Worm (Caenorhabditis elegans): Measurements from ENCODE around the gene nrx-1.

The nrx-1 gene

DNA sequence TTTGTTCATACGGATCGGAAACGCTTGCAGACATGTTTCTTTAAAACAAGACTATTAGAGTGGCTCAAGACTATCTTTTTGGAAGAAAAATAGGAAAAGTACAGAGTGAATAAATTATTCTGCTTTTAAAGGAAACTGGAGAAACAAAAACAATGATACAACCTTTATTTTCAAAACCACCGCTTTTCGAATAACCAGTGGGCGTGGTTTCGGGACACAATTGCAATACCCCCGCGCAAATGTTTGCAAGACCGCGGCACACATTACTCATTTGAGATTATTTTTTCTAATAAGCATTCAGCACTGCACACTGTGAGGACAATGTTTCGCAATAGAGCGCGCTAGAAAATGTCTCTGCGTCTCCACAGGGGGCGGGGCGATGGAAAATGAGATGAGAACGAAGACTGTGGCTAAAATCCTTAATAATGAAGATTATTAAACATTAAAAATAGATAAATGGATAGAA is 16.9 kb upstream of the nrx-1 start, which contains the start of gene plrg-1 (continued):
- TF ChIP-seq mdl-1 (tag; optimal IDR thresholded peaks at IDR 0.05) (peak in 1 of 2 experiments; percentile 78), elt-3 (tag; optimal IDR thresholded peaks at IDR 0.05) (peak in 3 of 6 experiments; percentile 7 to 68 (median 47))

DNA sequence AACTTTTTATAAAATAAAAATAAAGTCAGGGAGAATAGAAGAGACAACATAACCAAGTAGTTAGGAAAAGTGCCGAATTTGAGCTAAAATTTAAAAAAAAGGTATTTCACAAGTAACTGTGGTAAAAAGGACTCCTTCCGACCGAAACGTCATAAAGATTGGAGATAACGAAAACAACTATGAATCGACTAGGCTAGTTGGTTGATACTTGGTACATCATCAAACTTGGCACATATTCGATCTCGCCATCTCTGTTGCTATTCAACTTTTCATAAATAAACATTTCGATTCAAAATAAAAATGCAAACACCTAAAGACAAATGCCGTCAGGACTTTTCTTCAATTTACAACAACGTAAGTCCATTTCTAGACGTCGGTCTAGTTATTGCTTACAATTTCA is 13.0 kb upstream of the nrx-1 start, which contains the start of gene C29A12.22:
Gene C29A12.22 (plus strand): TSS at position 301 of the 400 bp plus-strand sequence.
- no peak for TF ChIP-seq skn-1 (tag; optimal IDR thresholded peaks at IDR 0.05)

DNA sequence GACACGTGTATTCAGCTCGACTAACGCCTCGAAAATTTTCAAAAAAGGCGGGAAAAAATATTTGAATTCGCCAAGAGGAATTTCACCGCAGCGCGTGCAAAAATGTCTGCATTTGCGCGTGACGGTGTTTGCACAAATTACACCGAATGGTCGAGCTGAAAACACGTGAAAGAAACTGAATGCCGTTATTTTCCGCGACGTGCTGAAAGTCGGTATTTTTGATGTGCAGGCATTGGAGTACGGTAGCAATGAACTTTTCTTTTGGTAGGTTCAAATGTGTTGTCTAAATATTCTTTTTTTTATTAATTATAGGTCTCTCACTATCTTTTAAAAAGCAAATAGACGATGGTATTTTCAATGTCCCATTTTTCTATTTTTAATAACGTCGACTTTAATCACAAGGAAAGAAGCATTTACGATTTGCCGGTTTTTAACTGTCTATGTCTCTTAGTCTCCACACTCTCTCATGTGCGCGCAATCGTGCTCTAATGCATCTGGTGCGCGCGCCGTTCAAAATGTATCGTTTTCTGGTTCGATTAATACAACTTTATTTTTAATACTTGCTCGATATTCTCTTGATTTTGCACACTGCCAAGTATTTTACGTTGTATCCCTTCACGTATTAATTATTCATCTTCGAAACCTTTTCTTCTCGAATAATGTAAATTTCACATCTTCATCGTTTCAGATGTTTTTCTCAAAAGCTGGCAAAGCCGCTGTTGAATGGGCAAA is 11.2 kb upstream of the nrx-1 start, which contains the start of the genes C29A12.1 and lig-1:
Gene C29A12.1 (minus strand): TSS at position 63 of the 732 bp plus-strand sequence.
Gene lig-1 (plus strand): TSS at position 682 of the 732 bp plus-strand sequence.
- TF ChIP-seq lin-39 (tag; optimal IDR thresholded peaks at IDR 0.05) (no peak), jun-1 (tag; optimal IDR thresholded peaks at IDR 0.05) (no peak), C34B4.2 (tag; optimal IDR thresholded peaks at IDR 0.05) (no peak), lin-35 (GFP tag; optimal IDR thresholded peaks at IDR 0.05) (peak; percentile 45 to 88), unc-86 (tag; optimal IDR thresholded peaks at IDR 0.05) (no peak), rnt-1 (tag; optimal IDR thresholded peaks at IDR 0.05) (no peak), nhr-76 (tag; optimal IDR thresholded peaks at IDR 0.05) (no peak), lin-15B (tag; optimal IDR thresholded peaks at IDR 0.05) (peak; percentile 42), lir-3 (tag; optimal IDR thresholded peaks at IDR 0.05; ENCODE audit: poor library complexity) (no peak), zip-4 (GFP tag; optimal IDR thresholded peaks at IDR 0.05) (no peak), aly-2 (tag; optimal IDR thresholded peaks at IDR 0.05) (no peak), tbx-2 (tag; optimal IDR thresholded peaks at IDR 0.05) (no peak), sptf-1 (tag; optimal IDR thresholded peaks at IDR 0.05) (no peak), C04F5.9 (tag; optimal IDR thresholded peaks at IDR 0.05) (no peak), elt-2 (tag; optimal IDR thresholded peaks at IDR 0.05) (no peak), ztf-11 (tag; optimal IDR thresholded peaks at IDR 0.05) (no peak), pqm-1 (tag; optimal IDR thresholded peaks at IDR 0.05) (no peak), isw-1 (GFP tag; IDR thresholded peaks at IDR 0.05) (no peak), ceh-90 (tag; optimal IDR thresholded peaks at IDR 0.05) (no peak), hpl-2 (GFP tag; optimal IDR thresholded peaks at IDR 0.05) (no peak), Y116A8C.19 (tag; optimal IDR thresholded peaks at IDR 0.05; ENCODE audit: borderline replicate concordance) (no peak), elt-3 (tag; optimal IDR thresholded peaks at IDR 0.05) (peak in 1 of 6 experiments; percentile 22), ceh-82 (tag; optimal IDR thresholded peaks at IDR 0.05) (no peak), aha-1 (tag; optimal IDR thresholded peaks at IDR 0.05) (no peak), fkh-8 (tag; optimal IDR thresholded peaks at IDR 0.05) (no peak), zag-1 (tag; optimal IDR thresholded peaks at IDR 0.05) (no peak), egl-13 (tag; optimal IDR thresholded peaks at IDR 0.05) (no peak), mef-2 (tag; optimal IDR thresholded peaks at IDR 0.05) (no peak), tlp-1 (tag; optimal IDR thresholded peaks at IDR 0.05) (no peak), nhr-47 (tag; optimal IDR thresholded peaks at IDR 0.05) (no peak), nhr-19 (GFP tag; conservative IDR thresholded peaks at IDR 0.05) (no peak), efl-1 (optimal IDR thresholded peaks at IDR 0.05) (peak; percentile 26 to 73), efl-1 (GFP tag; optimal IDR thresholded peaks at IDR 0.05 in 1 of 2) (peak; percentile 79 to 97), egl-27 (tag; optimal IDR thresholded peaks at IDR 0.05) (no peak), fkh-4 (tag; optimal IDR thresholded peaks at IDR 0.05; ENCODE audit: borderline replicate concordance) (no peak), pag-3 (tag; optimal IDR thresholded peaks at IDR 0.05; ENCODE audit: borderline replicate concordance, insufficient read depth) (no peak), nhr-28 (tag; optimal IDR thresholded peaks at IDR 0.05) (no peak), nhr-90 (tag; optimal IDR thresholded peaks at IDR 0.05; ENCODE audit: poor library complexity) (no peak), pax-3 (tag; optimal IDR thresholded peaks at IDR 0.05) (no peak), hlh-17 (GFP tag; optimal IDR thresholded peaks at IDR 0.05; ENCODE audit: borderline replicate concordance) (no peak), ama-1 (optimal IDR thresholded peaks at IDR 0.05) (no peak), nhr-84 (tag; optimal IDR thresholded peaks at IDR 0.05) (no peak), alr-1 (tag; optimal IDR thresholded peaks at IDR 0.05; ENCODE audit: borderline replicate concordance) (no peak), ceh-8 (GFP tag; optimal IDR thresholded peaks at IDR 0.05) (no peak), unc-30 (tag; optimal IDR thresholded peaks at IDR 0.05) (no peak)
